Worm (Caenorhabditis elegans): ENCODE data around the gene F59F5.3.
A peak's percentile ranks its signal among the peaks of the same experiment; 100 is the strongest.

ce11 chrX:10576410-10576809 is 34.2 kb upstream of the F59F5.3 start:
- TF ChIP-seq med-1 (GFP tag; optimal IDR thresholded peaks at IDR 0.05; ENCODE audit: insufficient read depth) (no peak), klf-2 (GFP tag; conservative IDR thresholded peaks at IDR 0.05) (no peak), flt-1 (GFP tag; IDR thresholded peaks at IDR 0.05) (no peak), T22C8.4 (GFP tag; IDR thresholded peaks at IDR 0.05) (no peak), tab-1 (GFP tag; IDR thresholded peaks at IDR 0.05) (no peak), cog-1 (tag; optimal IDR thresholded peaks at IDR 0.05) (peak; percentile 14), ztf-29 (GFP tag; IDR thresholded peaks at IDR 0.05) (no peak), ztf-23 (GFP tag; IDR thresholded peaks at IDR 0.05) (no peak)
